Worm (Caenorhabditis elegans) whole organism, L1 larva: ENCODE results near the gene tmem-184.

Experiments used
- C16A3.4 ChIP-seq: fragments of 150-350 bp; optimal IDR thresholded peaks from 2 replicates; lab custom pipeline; 2014; ENCODE audit warnings: missing biosample characterization, missing genetic modification characterization
- C34B4.2 ChIP-seq: sonication (generic microtip); optimal IDR thresholded peaks from 2 replicates; lab custom pipeline; 2017; ENCODE audit warnings: mild to moderate bottlenecking, missing genetic modification characterization, missing compliant biosample characterization
- Y116A8C.19 ChIP-seq: sonication (generic microtip); optimal IDR thresholded peaks from 2 replicates; lab custom pipeline; 2016; ENCODE audit warnings: missing compliant biosample characterization, missing genetic modification characterization, borderline replicate concordance
- alr-1 ChIP-seq: fragments of 200-800 bp; sonication (Bioruptor generic); optimal IDR thresholded peaks from 2 replicates; lab custom pipeline; 2018; ENCODE audit warnings: borderline replicate concordance, mild to moderate bottlenecking, missing genetic modification characterization, missing compliant biosample characterization
- ama-1 ChIP-seq: fragments of 150-350 bp; optimal IDR thresholded peaks from 2 replicates; lab custom pipeline; 2014
- blmp-1 ChIP-seq: fragments of 150-350 bp; optimal IDR thresholded peaks from 2 replicates; lab custom pipeline; 2014; ENCODE audit warnings: missing biosample characterization, missing genetic modification characterization
- ceh-63 ChIP-seq: fragments of 200-800 bp; sonication (Bioruptor generic); optimal IDR thresholded peaks from 2 replicates; lab custom pipeline; 2018; ENCODE audit warnings: mild to moderate bottlenecking, missing genetic modification characterization, missing compliant biosample characterization
- ceh-8 ChIP-seq: fragments of 200-800 bp; sonication (Bioruptor generic); optimal IDR thresholded peaks from 2 replicates; lab custom pipeline; 2018; ENCODE audit warnings: mild to moderate bottlenecking, missing genetic modification characterization, moderate library complexity, missing compliant biosample characterization
- dpl-1 ChIP-seq, 3 experiments: fragments of 150-350 bp in 2 of 3; sonication (generic microtip) in 1 of 3; optimal IDR thresholded peaks; 2 replicates each; lab custom pipeline; 2014 to 2017; ENCODE audit warnings: missing biosample characterization in 3 of 3, missing genetic modification characterization in 3 of 3, missing genetic modification reagents in 3 of 3
- efl-1 ChIP-seq, 4 experiments: fragments of 150-350 bp; optimal IDR thresholded peaks in 3 of 4; peaks in 1 of 4; 1 replicate in 1 of 4; 2 replicates in 3 of 4; lab custom pipeline; 2014; ENCODE audit warnings: missing biosample characterization in 2 of 4, missing genetic modification characterization in 2 of 4, missing genetic modification reagents in 2 of 4
- egl-13 ChIP-seq: sonication (generic microtip); optimal IDR thresholded peaks from 2 replicates; lab custom pipeline; 2016; ENCODE audit warnings: missing genotype, missing genetic modification reagents, missing genetic modification characterization, missing compliant biosample characterization
- egl-27 ChIP-seq, 2 experiments: fragments of 150-350 bp in 1 of 2; sonication (generic microtip); optimal IDR thresholded peaks; 3 replicates each; lab custom pipeline; 2017 to 2018; ENCODE audit warnings: missing biosample characterization in 2 of 2, missing genetic modification characterization in 2 of 2, missing genetic modification reagents in 2 of 2
- elt-2 ChIP-seq: sonication (generic microtip); optimal IDR thresholded peaks from 2 replicates; lab custom pipeline; 2016; ENCODE audit warnings: missing genetic modification characterization, mild to moderate bottlenecking, inconsistent platforms, missing compliant biosample characterization, missing genetic modification reagents
- ets-5 ChIP-seq: fragments of 200-800 bp; sonication (Bioruptor generic); IDR thresholded peaks from 2 replicates; pipeline ENCODE4 v1.3.6; 2022; ENCODE audit warnings: missing genetic modification characterization, missing compliant biosample characterization
- fkh-8 ChIP-seq: sonication (generic microtip); optimal IDR thresholded peaks from 2 replicates; lab custom pipeline; 2016; ENCODE audit warnings: mild to moderate bottlenecking, missing genetic modification characterization, missing compliant biosample characterization
- fos-1 ChIP-seq: fragments of 150-350 bp; optimal IDR thresholded peaks from 2 replicates; lab custom pipeline; 2014; ENCODE audit warnings: missing biosample characterization, missing genetic modification characterization
- hlh-17 ChIP-seq: fragments of 200-800 bp; sonication (Bioruptor generic); optimal IDR thresholded peaks from 2 replicates; lab custom pipeline; 2018; ENCODE audit warnings: missing genetic modification characterization, mild to moderate bottlenecking, missing compliant biosample characterization, moderate library complexity, borderline replicate concordance
- hlh-4 ChIP-seq: sonication (generic microtip); optimal IDR thresholded peaks from 2 replicates; lab custom pipeline; 2016; ENCODE audit warnings: mild to moderate bottlenecking, missing genetic modification characterization, missing compliant biosample characterization
- hpl-2 ChIP-seq: fragments of 150-350 bp; optimal IDR thresholded peaks from 2 replicates; lab custom pipeline; 2014; ENCODE audit warnings: missing biosample characterization, missing genetic modification reagents, missing genetic modification characterization
- jun-1 ChIP-seq: fragments of 150-350 bp; optimal IDR thresholded peaks from 2 replicates; lab custom pipeline; 2014; ENCODE audit warnings: missing biosample characterization, missing genetic modification reagents, missing genetic modification characterization
- lin-15B ChIP-seq: fragments of 150-350 bp; sonication (generic microtip); optimal IDR thresholded peaks from 3 replicates; lab custom pipeline; 2014; ENCODE audit warnings: missing biosample characterization, missing genetic modification characterization
- lin-35 ChIP-seq, 2 experiments: fragments of 150-350 bp; optimal IDR thresholded peaks; 2 replicates each; lab custom pipeline; 2014; ENCODE audit warnings: missing biosample characterization in 2 of 2, missing genetic modification characterization in 2 of 2, missing genetic modification reagents in 2 of 2
- lin-39 ChIP-seq: fragments of 150-350 bp; optimal IDR thresholded peaks from 2 replicates; lab custom pipeline; 2014; ENCODE audit warnings: missing biosample characterization, missing genetic modification reagents, missing genetic modification characterization
- lir-3 ChIP-seq: sonication (generic microtip); optimal IDR thresholded peaks from 2 replicates; lab custom pipeline; 2016; ENCODE audit warnings: mild to moderate bottlenecking, missing genetic modification characterization, moderate library complexity, missing compliant biosample characterization; ENCODE audit not compliant: poor library complexity
- mab-9 ChIP-seq: fragments of 200-800 bp; sonication (Bioruptor generic); IDR thresholded peaks from 2 replicates; pipeline ENCODE4 v1.3.6; 2022; ENCODE audit warnings: missing genetic modification reagents, missing genetic modification characterization, missing compliant biosample characterization
- mep-1 ChIP-seq: fragments of 150-350 bp; optimal IDR thresholded peaks from 2 replicates; lab custom pipeline; 2014; ENCODE audit warnings: missing biosample characterization, missing genetic modification characterization
- nhr-12 ChIP-seq: sonication (generic microtip); optimal IDR thresholded peaks from 2 replicates; lab custom pipeline; 2017; ENCODE audit warnings: missing biosample characterization, missing genetic modification characterization
- nhr-19 ChIP-seq: fragments of 200-800 bp; sonication (Bioruptor generic); conservative IDR thresholded peaks from 2 replicates; pipeline ENCODE4 v1.3.6; 2022; ENCODE audit warnings: missing genetic modification characterization, missing compliant biosample characterization
- nhr-237 ChIP-seq: fragments of 150-350 bp; optimal IDR thresholded peaks from 2 replicates; lab custom pipeline; 2014; ENCODE audit warnings: missing biosample characterization, missing genetic modification characterization
- nhr-28 ChIP-seq: fragments of 150-350 bp; optimal IDR thresholded peaks from 2 replicates; lab custom pipeline; 2014; ENCODE audit warnings: missing biosample characterization, missing genetic modification characterization
- nhr-71 ChIP-seq: sonication (generic microtip); optimal IDR thresholded peaks from 2 replicates; lab custom pipeline; 2016; ENCODE audit warnings: mild to moderate bottlenecking, missing genetic modification characterization, moderate library complexity, missing compliant biosample characterization
- nhr-90 ChIP-seq: sonication (generic microtip); optimal IDR thresholded peaks from 2 replicates; lab custom pipeline; 2016; ENCODE audit warnings: mild to moderate bottlenecking, missing genetic modification characterization, missing compliant biosample characterization; ENCODE audit not compliant: poor library complexity
- pag-3 ChIP-seq: sonication (generic microtip); optimal IDR thresholded peaks from 2 replicates; lab custom pipeline; 2017; ENCODE audit warnings: missing genetic modification characterization, mild to moderate bottlenecking, missing compliant biosample characterization, antibody characterized with exemption, borderline replicate concordance; ENCODE audit not compliant: insufficient read depth
- skn-1 ChIP-seq: fragments of 150-350 bp; optimal IDR thresholded peaks from 2 replicates; lab custom pipeline; 2014; ENCODE audit warnings: missing biosample characterization, missing genetic modification characterization
- snpc-4 ChIP-seq: fragments of 150-350 bp; optimal IDR thresholded peaks from 2 replicates; lab custom pipeline; 2014; ENCODE audit warnings: missing biosample characterization, missing genetic modification characterization
- snu-23 ChIP-seq: sonication (generic microtip); optimal IDR thresholded peaks from 2 replicates; lab custom pipeline; 2016; ENCODE audit warnings: missing genetic modification characterization, missing compliant biosample characterization
- sox-4 ChIP-seq: sonication (generic microtip); optimal IDR thresholded peaks from 2 replicates; lab custom pipeline; 2016; ENCODE audit warnings: missing genetic modification characterization, missing compliant biosample characterization
- swsn-7 ChIP-seq: sonication (generic microtip); optimal IDR thresholded peaks from 2 replicates; lab custom pipeline; 2016; ENCODE audit warnings: missing genetic modification characterization, missing compliant biosample characterization
- tbx-2 ChIP-seq: sonication (generic microtip); optimal IDR thresholded peaks from 2 replicates; lab custom pipeline; 2016; ENCODE audit warnings: missing genetic modification characterization, missing compliant biosample characterization
- tlp-1 ChIP-seq: fragments of 150-350 bp; optimal IDR thresholded peaks from 2 replicates; lab custom pipeline; 2014; ENCODE audit warnings: missing biosample characterization, missing genetic modification characterization
- unc-130 ChIP-seq: fragments of 150-350 bp; optimal IDR thresholded peaks from 2 replicates; lab custom pipeline; 2017; ENCODE audit warnings: missing biosample characterization, missing genetic modification characterization, inconsistent platforms
- unc-62 ChIP-seq: fragments of 150-350 bp; optimal IDR thresholded peaks from 2 replicates; lab custom pipeline; 2014; ENCODE audit warnings: missing biosample characterization, missing genetic modification reagents, missing genetic modification characterization
- vab-15 ChIP-seq: sonication (generic microtip); optimal IDR thresholded peaks from 2 replicates; lab custom pipeline; 2017; ENCODE audit warnings: missing genotype, mild to moderate bottlenecking, missing genetic modification characterization, missing compliant biosample characterization
- xbp-1 ChIP-seq: sonication (generic microtip); optimal IDR thresholded peaks from 2 replicates; lab custom pipeline; 2016; ENCODE audit warnings: missing genetic modification characterization, missing compliant biosample characterization
- ztf-11 ChIP-seq, 2 experiments: sonication (generic microtip); optimal IDR thresholded peaks; 2 replicates each; lab custom pipeline; 2016 to 2017; ENCODE audit warnings: missing genetic modification characterization in 2 of 2, missing biosample characterization in 1 of 2, missing compliant biosample characterization in 1 of 2
- ztf-4 ChIP-seq: fragments of 150-350 bp; optimal IDR thresholded peaks from 2 replicates; lab custom pipeline; 2014; ENCODE audit warnings: missing biosample characterization, missing genetic modification characterization

Gene tmem-184

ce11 chrX:14708176-14708642 is 1.5 kb upstream of the tmem-184 start (continued):
- TF ChIP-seq snu-23 (GFP tag; lab: Kevin White, UChicago), result peak; percentile 94
- TF ChIP-seq ztf-4, result peak; percentile 58
- TF ChIP-seq ceh-63, result no peak
- peak; percentile 54 for TF ChIP-seq blmp-1 (tag; lab: Kevin White, UChicago)
- no peak for TF ChIP-seq nhr-28 (tag; lab: Kevin White, UChicago)
- TF ChIP-seq lir-3 (tag; lab: Kevin White, UChicago), result peak; percentile 71
- no peak for TF ChIP-seq C34B4.2 (tag; lab: Kevin White, UChicago)
- peak; percentile 90 for TF ChIP-seq nhr-19 (GFP tag; lab: Robert Waterston, UW)
- TF ChIP-seq vab-15 (tag; lab: Kevin White, UChicago), result peak; percentile 59
- TF ChIP-seq lin-15B, result peak; percentile 74
- peak; percentile 89 for TF ChIP-seq ceh-8
- TF ChIP-seq hpl-2 (GFP tag; lab: Kevin White, UChicago), result no peak
- no peak for TF ChIP-seq unc-62
- TF ChIP-seq Y116A8C.19 (tag; lab: Kevin White, UChicago), result no peak
- TF ChIP-seq ets-5 (GFP tag; lab: Robert Waterston, UW), result no peak
- peak; percentile 83 for TF ChIP-seq sox-4 (tag; lab: Kevin White, UChicago)
- TF ChIP-seq nhr-71 (tag; lab: Kevin White, UChicago), result peak; percentile 97
- peak; percentile 88 for TF ChIP-seq mab-9 (GFP tag; lab: Robert Waterston, UW)
- no peak for TF ChIP-seq tlp-1
- peak; percentile 92 for TF ChIP-seq xbp-1
- peak; percentile 44 to 81 for TF ChIP-seq egl-27 (tag; optimal IDR thresholded peaks at IDR 0.05; lab: Kevin White, UChicago)
- TF ChIP-seq ama-1 (lab: Kevin White, UChicago), result no peak
- TF ChIP-seq unc-130, result peak; percentile 64
- TF ChIP-seq nhr-90 (tag; lab: Kevin White, UChicago), result peak; percentile 83
- TF ChIP-seq lin-35 (GFP tag; optimal IDR thresholded peaks at IDR 0.05; lab: Kevin White, UChicago), result peak; percentile 78 to 81
- TF ChIP-seq dpl-1 (GFP tag; optimal IDR thresholded peaks at IDR 0.05; lab: Kevin White, UChicago), result peak; percentile 42 to 69 (median 43)
- no peak for TF ChIP-seq nhr-12 (tag; lab: Kevin White, UChicago)
- TF ChIP-seq alr-1, result no peak
- peak; percentile 95 for TF ChIP-seq egl-13
- TF ChIP-seq skn-1 (tag; lab: Kevin White, UChicago), result peak; percentile 85
- peak; percentile 94 for TF ChIP-seq tbx-2 (tag; lab: Kevin White, UChicago)
- TF ChIP-seq C16A3.4 (tag; lab: Kevin White, UChicago), result peak; percentile 90
- no peak for TF ChIP-seq lin-39 (tag; lab: Kevin White, UChicago)
- TF ChIP-seq pag-3 (tag; lab: Kevin White, UChicago), result peak; percentile 61
- TF ChIP-seq snpc-4, result peak; percentile 88
- peak; percentile 92 for TF ChIP-seq jun-1 (tag; lab: Kevin White, UChicago)
- no peak for TF ChIP-seq hlh-4
- peak in 1 of 2 experiments; percentile 72 for TF ChIP-seq ztf-11 (tag; optimal IDR thresholded peaks at IDR 0.05; lab: Kevin White, UChicago)
- TF ChIP-seq fkh-8 (tag; lab: Kevin White, UChicago), result peak; percentile 99

- TF ChIP-seq hlh-17 (no peak), efl-1 (optimal IDR thresholded peaks at IDR 0.05; lab: Kevin White, UChicago) (no peak), efl-1 (GFP tag; optimal IDR thresholded peaks at IDR 0.05 in 1 of 2; lab: Kevin White, UChicago) (peak in 1 of 2 experiments; percentile 9), lin-39 (tag; lab: Kevin White, UChicago) (no peak), mep-1 (tag; lab: Kevin White, UChicago) (no peak), elt-2 (no peak), swsn-7 (no peak), nhr-237 (tag; lab: Kevin White, UChicago) (no peak), mab-9 (GFP tag; lab: Robert Waterston, UW) (no peak), snpc-4 (peak; percentile 74), unc-62 (no peak), nhr-19 (GFP tag; lab: Robert Waterston, UW) (no peak), fos-1 (no peak), ama-1 (lab: Kevin White, UChicago) (no peak), nhr-71 (tag; lab: Kevin White, UChicago) (no peak), C34B4.2 (tag; lab: Kevin White, UChicago) (no peak), blmp-1 (tag; lab: Kevin White, UChicago) (no peak)
Measured at ce11 chrX:14704933-14705332, 1.7 kb downstream of the tmem-184 start.
